Fruit fly (Drosophila melanogaster) whole organism, embryonic: ENCODE data around the gene CG31089.

ENCODE experiments used
- CG13424 ChIP-seq: fragments of 200-800 bp; sonication (Bioruptor generic); optimal IDR thresholded peaks from 2 replicates; lab custom pipeline; 2019; ENCODE audit warnings: missing biosample characterization, mild to moderate bottlenecking, missing genetic modification characterization, moderate library complexity
- Deaf1 ChIP-seq: fragments of 200-800 bp; optimal IDR thresholded peaks from 3 replicates; lab custom pipeline; 2019; ENCODE audit warnings: missing biosample characterization, mild to moderate bottlenecking, missing genetic modification characterization, moderate library complexity
- pho ChIP-seq: fragments of 200-800 bp; sonication (Bioruptor generic); optimal IDR thresholded peaks from 2 replicates; lab custom pipeline; 2016; ENCODE audit warnings: missing biosample characterization, missing genetic modification characterization

DNA sequence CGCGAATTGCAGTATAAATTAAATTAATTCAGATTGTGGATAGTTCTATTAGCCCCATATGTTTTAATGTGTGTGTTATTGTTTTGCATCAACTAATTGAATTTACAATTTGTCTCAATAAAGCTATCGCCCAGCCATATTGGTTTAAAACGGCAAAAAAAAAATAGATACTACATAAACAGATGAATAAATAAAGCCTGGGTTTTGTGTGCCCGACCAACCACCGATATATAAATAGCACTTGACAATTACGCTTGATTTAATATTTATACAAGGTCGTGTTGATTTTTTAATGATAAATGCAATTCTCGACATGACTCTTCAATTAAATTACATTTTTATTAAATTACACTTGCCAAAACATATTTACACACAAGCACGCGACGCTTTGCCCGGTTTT lies 32.1 kb upstream of the CG31089 start:
- TF ChIP-seq Deaf1 (tag; lab: Kevin White, UChicago) (no peak), CG13424 (tag; lab: Kevin White, UChicago) (no peak), pho (peak; percentile 2)
